Fruit fly (Drosophila melanogaster) whole organism, prepupa: ENCODE results near the gene Gasp.

Experiments
- Blimp-1 ChIP-seq: fragments of 200-800 bp; sonication (Bioruptor generic); optimal IDR thresholded peaks from 3 replicates; lab custom pipeline; 2017; ENCODE audit warnings: missing biosample characterization, missing genetic modification characterization, mild to moderate bottlenecking, moderate library complexity, missing genetic modification reagents
- CG10631 ChIP-seq: fragments of 200-800 bp; sonication (Bioruptor generic); optimal IDR thresholded peaks from 2 replicates; lab custom pipeline; 2016; ENCODE audit warnings: missing biosample characterization, missing genetic modification characterization
- CG10669 ChIP-seq: fragments of 200-800 bp; sonication (Bioruptor generic); optimal IDR thresholded peaks from 3 replicates; lab custom pipeline; 2018; ENCODE audit warnings: missing biosample characterization, mild to moderate bottlenecking, missing genetic modification characterization, moderate library complexity
- CG11294 ChIP-seq: fragments of 200-800 bp; sonication (Bioruptor generic); IDR thresholded peaks from 2 replicates; pipeline ENCODE4 v1.3.6; 2022; ENCODE audit warnings: missing biosample characterization, missing genetic modification characterization
- CG11762 ChIP-seq: fragments of 200-800 bp; sonication (Bioruptor generic); optimal IDR thresholded peaks from 3 replicates; lab custom pipeline; 2016; ENCODE audit warnings: missing biosample characterization, missing genetic modification characterization; ENCODE audit not compliant: insufficient read depth
- CG11902 ChIP-seq: fragments of 200-800 bp; sonication (Bioruptor generic); optimal IDR thresholded peaks from 3 replicates; lab custom pipeline; 2016; ENCODE audit warnings: missing biosample characterization, missing genetic modification characterization
- CG15336 ChIP-seq: fragments of 200-800 bp; sonication (Bioruptor generic); IDR thresholded peaks from 2 replicates; pipeline ENCODE4 v1.3.6; 2022; ENCODE audit warnings: missing biosample characterization, missing genetic modification characterization
- CG1621 ChIP-seq: fragments of 200-800 bp; sonication (Bioruptor generic); optimal IDR thresholded peaks from 3 replicates; lab custom pipeline; 2018; ENCODE audit warnings: missing biosample characterization, mild to moderate bottlenecking, missing genetic modification characterization
- CG31627 ChIP-seq: fragments of 200-800 bp; sonication (Bioruptor generic); optimal IDR thresholded peaks from 3 replicates; lab custom pipeline; 2016; ENCODE audit warnings: missing biosample characterization, missing genetic modification characterization
- CG4318 ChIP-seq: fragments of 200-800 bp; sonication (Bioruptor generic); optimal IDR thresholded peaks from 3 replicates; lab custom pipeline; 2017; ENCODE audit warnings: missing biosample characterization, mild to moderate bottlenecking, missing genetic modification characterization
- CG6163 ChIP-seq: fragments of 200-800 bp; sonication (Bioruptor generic); IDR thresholded peaks from 3 replicates; pipeline ENCODE4 v1.3.6; 2022; ENCODE audit warnings: missing biosample characterization, missing genetic modification characterization
- CG6276 ChIP-seq: fragments of 200-800 bp; sonication (Bioruptor generic); optimal IDR thresholded peaks from 2 replicates; lab custom pipeline; 2017; ENCODE audit warnings: missing biosample characterization, mild to moderate bottlenecking, missing genetic modification characterization
- CG6792 ChIP-seq: fragments of 200-800 bp; sonication (Bioruptor generic); optimal IDR thresholded peaks from 3 replicates; lab custom pipeline; 2016; ENCODE audit warnings: missing biosample characterization, missing genetic modification characterization
- CG6808 ChIP-seq: fragments of 200-800 bp; sonication (Bioruptor generic); optimal IDR thresholded peaks from 3 replicates; lab custom pipeline; 2017; ENCODE audit warnings: missing biosample characterization, missing genetic modification characterization, mild to moderate bottlenecking, moderate library complexity, missing genetic modification reagents
- CG6854 ChIP-seq: fragments of 200-800 bp; sonication (Bioruptor generic); optimal IDR thresholded peaks from 2 replicates; lab custom pipeline; 2017; ENCODE audit warnings: missing biosample characterization, mild to moderate bottlenecking, missing genetic modification characterization
- CG7368 ChIP-seq: fragments of 200-800 bp; sonication (Bioruptor generic); optimal IDR thresholded peaks from 3 replicates; lab custom pipeline; 2016; ENCODE audit warnings: missing biosample characterization, missing genetic modification characterization
- CG8319 ChIP-seq: fragments of 200-800 bp; sonication (Bioruptor generic); optimal IDR thresholded peaks from 3 replicates; lab custom pipeline; 2016; ENCODE audit warnings: missing biosample characterization, missing genetic modification characterization
- CG9139 ChIP-seq: fragments of 200-800 bp; sonication (Bioruptor generic); optimal IDR thresholded peaks from 3 replicates; lab custom pipeline; 2017; ENCODE audit warnings: missing biosample characterization, mild to moderate bottlenecking, missing genetic modification characterization
- Eip75B ChIP-seq: fragments of 200-800 bp; sonication (Bioruptor generic); optimal IDR thresholded peaks from 3 replicates; lab custom pipeline; 2016; ENCODE audit warnings: missing biosample characterization, missing genetic modification characterization
- Eip78C ChIP-seq: fragments of 200-800 bp; sonication (Bioruptor generic); peaks from one replicate; lab custom pipeline; 2016; ENCODE audit warnings: missing biosample characterization, missing genetic modification characterization
- Ets96B ChIP-seq: fragments of 200-800 bp; optimal IDR thresholded peaks from 2 replicates; lab custom pipeline; 2019; ENCODE audit warnings: missing biosample characterization, mild to moderate bottlenecking, missing genetic modification characterization, moderate library complexity
- Hr38 ChIP-seq: sonication (Bioruptor generic); optimal IDR thresholded peaks from 2 replicates; lab custom pipeline; 2016; ENCODE audit warnings: missing biosample characterization, missing genetic modification characterization
- Hr39 ChIP-seq: fragments of 200-800 bp; sonication (Bioruptor generic); optimal IDR thresholded peaks from 2 replicates; lab custom pipeline; 2016; ENCODE audit warnings: missing biosample characterization, missing genetic modification characterization
- OdsH ChIP-seq: fragments of 200-800 bp; sonication (Bioruptor generic); optimal IDR thresholded peaks from 3 replicates; lab custom pipeline; 2016; ENCODE audit warnings: missing biosample characterization, missing genetic modification characterization
- Sox102F ChIP-seq: fragments of 200-800 bp; sonication (Bioruptor generic); optimal IDR thresholded peaks from 2 replicates; lab custom pipeline; 2016; ENCODE audit warnings: missing biosample characterization, mild to moderate bottlenecking, missing genetic modification characterization
- Sox15 ChIP-seq: fragments of 200-800 bp; sonication (Bioruptor generic); optimal IDR thresholded peaks from 3 replicates; lab custom pipeline; 2016; ENCODE audit warnings: missing biosample characterization, missing genetic modification characterization
- acj6 ChIP-seq: fragments of 200-800 bp; sonication (Bioruptor generic); optimal IDR thresholded peaks from 3 replicates; lab custom pipeline; 2016; ENCODE audit warnings: missing biosample characterization, missing genetic modification characterization
- cyc ChIP-seq: fragments of 200-800 bp; sonication (Bioruptor generic); optimal IDR thresholded peaks from 3 replicates; lab custom pipeline; 2016; ENCODE audit warnings: missing biosample characterization, missing genetic modification characterization
- dac ChIP-seq: fragments of 200-800 bp; sonication (Bioruptor generic); optimal IDR thresholded peaks from 2 replicates; lab custom pipeline; 2017; ENCODE audit warnings: missing biosample characterization, mild to moderate bottlenecking, missing genetic modification characterization
- dsx ChIP-seq: fragments of 200-800 bp; optimal IDR thresholded peaks from 3 replicates; lab custom pipeline; 2019; ENCODE audit warnings: missing biosample characterization, mild to moderate bottlenecking, missing genetic modification characterization, moderate library complexity; ENCODE audit not compliant: poor library complexity, severe bottlenecking
- eg ChIP-seq: fragments of 200-800 bp; sonication (Bioruptor generic); IDR thresholded peaks from 3 replicates; pipeline ENCODE4 v1.3.6; 2022; ENCODE audit warnings: missing biosample characterization, missing genetic modification characterization
- fd59A ChIP-seq: fragments of 200-800 bp; sonication (Bioruptor generic); optimal IDR thresholded peaks from 2 replicates; lab custom pipeline; 2017; ENCODE audit warnings: missing biosample characterization, mild to moderate bottlenecking, missing genetic modification characterization, missing genetic modification reagents
- fd85E ChIP-seq: fragments of 200-800 bp; sonication (Bioruptor generic); optimal IDR thresholded peaks from 3 replicates; lab custom pipeline; 2016; ENCODE audit warnings: missing biosample characterization, missing genetic modification characterization
- fkh ChIP-seq: fragments of 200-800 bp; sonication (Bioruptor generic); optimal IDR thresholded peaks from 3 replicates; lab custom pipeline; 2017; ENCODE audit warnings: missing biosample characterization, mild to moderate bottlenecking, missing genetic modification characterization, moderate library complexity
- lz ChIP-seq: fragments of 200-800 bp; sonication (Bioruptor generic); optimal IDR thresholded peaks from 3 replicates; lab custom pipeline; 2016; ENCODE audit warnings: missing biosample characterization, missing genetic modification characterization
- net ChIP-seq: fragments of 200-800 bp; sonication (Bioruptor generic); optimal IDR thresholded peaks from 3 replicates; lab custom pipeline; 2016; ENCODE audit warnings: missing biosample characterization, missing genetic modification characterization
- salr ChIP-seq, 2 experiments: fragments of 200-800 bp; sonication (Bioruptor generic); optimal IDR thresholded peaks; 3 replicates each; lab custom pipeline; 2016 to 2018; ENCODE audit warnings: missing biosample characterization in 2 of 2, missing genetic modification characterization in 2 of 2, mild to moderate bottlenecking in 1 of 2
- spab ChIP-seq: fragments of 200-800 bp; sonication (Bioruptor generic); optimal IDR thresholded peaks from 2 replicates; lab custom pipeline; 2017; ENCODE audit warnings: missing biosample characterization, mild to moderate bottlenecking, missing genetic modification characterization, missing genetic modification reagents
- ss ChIP-seq, 2 experiments: fragments of 200-800 bp; sonication (Bioruptor generic); optimal IDR thresholded peaks; 2 replicates in 1 of 2; 3 replicates in 1 of 2; lab custom pipeline; 2017 to 2018; ENCODE audit warnings: mild to moderate bottlenecking in 2 of 2, missing biosample characterization in 2 of 2, missing genetic modification characterization in 2 of 2, moderate library complexity in 1 of 2
- svp ChIP-seq: fragments of 200-800 bp; sonication (Bioruptor generic); peaks from one replicate; lab custom pipeline; 2016; ENCODE audit warnings: missing biosample characterization, missing genetic modification characterization
- topi ChIP-seq: fragments of 200-800 bp; sonication (Bioruptor generic); optimal IDR thresholded peaks from 3 replicates; lab custom pipeline; 2016; ENCODE audit warnings: missing biosample characterization, missing genetic modification characterization
- vri ChIP-seq: fragments of 200-800 bp; sonication (Bioruptor generic); optimal IDR thresholded peaks from 3 replicates; lab custom pipeline; 2016; ENCODE audit warnings: missing biosample characterization, mild to moderate bottlenecking, missing genetic modification characterization

Gasp gene

dm6 chr3R:6106711-6107110, 6.0 kb upstream of the Gasp start (continued):
- TF ChIP-seq dac (GFP tag; lab: Kevin White, UChicago): peak; percentile 50
- TF ChIP-seq Eip75B (GFP tag; lab: Kevin White, UChicago): no peak
- peak; percentile 60 for TF ChIP-seq svp
- no peak for TF ChIP-seq eg (GFP tag; lab: Robert Waterston, UW)
- TF ChIP-seq Ets96B: peak; percentile 48
- TF ChIP-seq Sox102F (GFP tag; lab: Kevin White, UChicago): peak; percentile 4
- TF ChIP-seq vri (GFP tag; lab: Kevin White, UChicago): no peak
- TF ChIP-seq Hr39: no peak
- TF ChIP-seq CG6854 (GFP tag; lab: Kevin White, UChicago): no peak
- no peak for TF ChIP-seq CG9139
- peak; percentile 76 for TF ChIP-seq Eip78C (GFP tag; lab: Kevin White, UChicago)
- TF ChIP-seq CG15336 (GFP tag; lab: Robert Waterston, UW): peak; percentile 19; the same call in 1 of the 2 replicates
- no peak for TF ChIP-seq CG11294 (GFP tag; lab: Robert Waterston, UW)
- TF ChIP-seq fd85E (GFP tag; lab: Kevin White, UChicago): no peak
- TF ChIP-seq fkh (GFP tag; lab: Kevin White, UChicago): no peak
- TF ChIP-seq Sox15 (GFP tag; lab: Kevin White, UChicago): peak; percentile 16
- peak; percentile 56 for TF ChIP-seq spab (GFP tag; lab: Kevin White, UChicago)
- TF ChIP-seq CG8319 (GFP tag; lab: Kevin White, UChicago): peak; percentile 20
- TF ChIP-seq acj6 (GFP tag; lab: Kevin White, UChicago): peak; percentile 35
- TF ChIP-seq ss (GFP tag; optimal IDR thresholded peaks at IDR 0.05; lab: Kevin White, UChicago): peak in 1 of 2 experiments; percentile 43
- TF ChIP-seq net: no peak
- TF ChIP-seq CG1621 (tag; lab: Kevin White, UChicago): no peak
- TF ChIP-seq topi (GFP tag; lab: Kevin White, UChicago): peak; percentile 40
- peak; percentile 43; the same call in 1 of the 3 replicates for TF ChIP-seq CG6163 (GFP tag; lab: Robert Waterston, UW)
- peak; percentile 23 for TF ChIP-seq dsx (GFP tag; lab: Kevin White, UChicago)

- no peak for TF ChIP-seq topi (GFP tag; lab: Kevin White, UChicago)
- TF ChIP-seq, all 60 proteins: peak for 0
Measured at dm6 chr3R:6105160-6105559, 4.5 kb upstream of the Gasp start.

DNA sequence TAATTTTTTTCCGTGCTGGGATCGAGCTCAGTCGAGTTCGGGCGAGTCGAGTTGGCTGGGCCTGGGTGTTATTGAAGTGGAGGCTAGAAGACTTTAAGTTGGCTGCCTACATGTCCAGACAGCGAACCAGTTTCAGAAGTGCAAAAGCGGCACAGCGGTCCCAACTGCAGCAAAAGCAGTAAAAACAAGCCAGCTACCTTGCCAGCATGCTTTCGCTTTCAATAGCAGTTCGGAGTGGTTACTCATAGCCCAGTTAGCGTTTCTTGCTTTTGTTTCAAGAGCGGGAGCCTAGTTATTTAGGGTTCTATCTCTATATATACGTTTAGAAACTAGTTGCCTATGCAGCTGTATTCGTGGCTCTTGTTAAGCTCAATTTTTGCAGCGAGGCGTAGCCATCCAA, 2.0 kb upstream of the Gasp start:
- TF ChIP-seq Eip78C (GFP tag; lab: Kevin White, UChicago): no peak
- TF ChIP-seq CG4318: no peak
- 0 out of 3 replicates have a peak, but pooled peaks have one; percentile 14 for TF ChIP-seq CG6163 (GFP tag; lab: Robert Waterston, UW)
- no peak for TF ChIP-seq cyc (GFP tag; lab: Kevin White, UChicago)
- no peak for TF ChIP-seq CG6808 (GFP tag; lab: Kevin White, UChicago)

dm6 chr3R:6102318-6102717, 1.6 kb upstream of the Gasp start:
- TF ChIP-seq svp (no peak), CG10631 (GFP tag; lab: Kevin White, UChicago) (peak; percentile 68), CG8319 (GFP tag; lab: Kevin White, UChicago) (peak; percentile 30), CG9139 (no peak), Blimp-1 (no peak), CG1621 (tag; lab: Kevin White, UChicago) (peak; percentile 12), CG15336 (GFP tag; lab: Robert Waterston, UW) (0 out of 2 replicates have a peak, but pooled peaks have one; percentile 32), net (peak; percentile 66), CG6792 (GFP tag; lab: Kevin White, UChicago) (peak; percentile 37), Hr38 (GFP tag; lab: Kevin White, UChicago) (no peak), CG7368 (GFP tag; lab: Kevin White, UChicago) (peak; percentile 26), OdsH (GFP tag; lab: Kevin White, UChicago) (peak; percentile 46), eg (GFP tag; lab: Robert Waterston, UW) (0 out of 3 replicates have a peak, but pooled peaks have one; percentile 51), CG10669 (peak; percentile 56), dac (GFP tag; lab: Kevin White, UChicago) (peak; percentile 16), CG6163 (GFP tag; lab: Robert Waterston, UW) (no peak), CG6276 (peak; percentile 50), Hr39 (no peak), CG31627 (no peak), cyc (GFP tag; lab: Kevin White, UChicago) (no peak), CG11902 (GFP tag; lab: Kevin White, UChicago) (no peak), CG6808 (GFP tag; lab: Kevin White, UChicago) (peak; percentile 81), fd59A (GFP tag; lab: Kevin White, UChicago) (peak; percentile 78), Sox15 (GFP tag; lab: Kevin White, UChicago) (peak; percentile 52), lz (GFP tag; lab: Kevin White, UChicago) (no peak), CG11762 (GFP tag; lab: Kevin White, UChicago) (peak; percentile 15), CG11294 (GFP tag; lab: Robert Waterston, UW) (no peak), topi (GFP tag; lab: Kevin White, UChicago) (no peak), spab (GFP tag; lab: Kevin White, UChicago) (peak; percentile 72), fd85E (GFP tag; lab: Kevin White, UChicago) (no peak), salr (GFP tag; optimal IDR thresholded peaks at IDR 0.05; lab: Kevin White, UChicago) (peak; percentile 12 to 82)
